Worm (Caenorhabditis elegans): ENCODE results near the gene gln-3.

- TF ChIP-seq flt-1 (GFP tag; IDR thresholded peaks at IDR 0.05) (no peak), ztf-29 (GFP tag; IDR thresholded peaks at IDR 0.05) (no peak), T22C8.4 (GFP tag; IDR thresholded peaks at IDR 0.05) (no peak), med-1 (GFP tag; optimal IDR thresholded peaks at IDR 0.05; ENCODE audit: insufficient read depth) (no peak), tab-1 (GFP tag; IDR thresholded peaks at IDR 0.05) (no peak), cog-1 (tag; optimal IDR thresholded peaks at IDR 0.05) (no peak), klf-2 (GFP tag; conservative IDR thresholded peaks at IDR 0.05) (no peak)
Measured at ce11 chrIV:16184521-16184920, 14.0 kb upstream of the gln-3 start, which contains the start of gene Y105C5B.1413.
